Fruit fly (Drosophila melanogaster) whole organism, prepupa: ENCODE data around the gene CG13124.

Experiments
- Blimp-1 ChIP-seq: fragments of 200-800 bp; sonication (Bioruptor generic); optimal IDR thresholded peaks from 3 replicates; lab custom pipeline; 2017; ENCODE audit warnings: missing biosample characterization, missing genetic modification characterization, mild to moderate bottlenecking, moderate library complexity, missing genetic modification reagents
- CG10631 ChIP-seq: fragments of 200-800 bp; sonication (Bioruptor generic); optimal IDR thresholded peaks from 2 replicates; lab custom pipeline; 2016; ENCODE audit warnings: missing biosample characterization, missing genetic modification characterization
- CG10669 ChIP-seq: fragments of 200-800 bp; sonication (Bioruptor generic); optimal IDR thresholded peaks from 3 replicates; lab custom pipeline; 2018; ENCODE audit warnings: missing biosample characterization, mild to moderate bottlenecking, missing genetic modification characterization, moderate library complexity
- CG11294 ChIP-seq: fragments of 200-800 bp; sonication (Bioruptor generic); IDR thresholded peaks from 2 replicates; pipeline ENCODE4 v1.3.6; 2022; ENCODE audit warnings: missing biosample characterization, missing genetic modification characterization
- CG11762 ChIP-seq: fragments of 200-800 bp; sonication (Bioruptor generic); optimal IDR thresholded peaks from 3 replicates; lab custom pipeline; 2016; ENCODE audit warnings: missing biosample characterization, missing genetic modification characterization; ENCODE audit not compliant: insufficient read depth
- CG15336 ChIP-seq: fragments of 200-800 bp; sonication (Bioruptor generic); IDR thresholded peaks from 2 replicates; pipeline ENCODE4 v1.3.6; 2022; ENCODE audit warnings: missing biosample characterization, missing genetic modification characterization
- CG1621 ChIP-seq: fragments of 200-800 bp; sonication (Bioruptor generic); optimal IDR thresholded peaks from 3 replicates; lab custom pipeline; 2018; ENCODE audit warnings: missing biosample characterization, mild to moderate bottlenecking, missing genetic modification characterization
- CG3032 ChIP-seq: fragments of 200-800 bp; optimal IDR thresholded peaks from 2 replicates; lab custom pipeline; 2019; ENCODE audit warnings: missing biosample characterization, mild to moderate bottlenecking, missing genetic modification characterization, moderate library complexity
- CG31627 ChIP-seq: fragments of 200-800 bp; sonication (Bioruptor generic); optimal IDR thresholded peaks from 3 replicates; lab custom pipeline; 2016; ENCODE audit warnings: missing biosample characterization, missing genetic modification characterization
- CG32006 ChIP-seq: fragments of 200-800 bp; sonication (Bioruptor generic); optimal IDR thresholded peaks from 3 replicates; lab custom pipeline; 2017; ENCODE audit warnings: missing biosample characterization, mild to moderate bottlenecking, missing genetic modification characterization
- CG34406 ChIP-seq: fragments of 200-800 bp; sonication (Bioruptor generic); optimal IDR thresholded peaks from 3 replicates; lab custom pipeline; 2016; ENCODE audit warnings: missing biosample characterization, missing genetic modification characterization
- CG3919 ChIP-seq: fragments of 200-800 bp; sonication (Bioruptor generic); optimal IDR thresholded peaks from 3 replicates; lab custom pipeline; 2016; ENCODE audit warnings: missing biosample characterization, missing genetic modification characterization
- CG4318 ChIP-seq: fragments of 200-800 bp; sonication (Bioruptor generic); optimal IDR thresholded peaks from 3 replicates; lab custom pipeline; 2017; ENCODE audit warnings: missing biosample characterization, mild to moderate bottlenecking, missing genetic modification characterization
- CG6163 ChIP-seq: fragments of 200-800 bp; sonication (Bioruptor generic); IDR thresholded peaks from 3 replicates; pipeline ENCODE4 v1.3.6; 2022; ENCODE audit warnings: missing biosample characterization, missing genetic modification characterization
- CG6276 ChIP-seq: fragments of 200-800 bp; sonication (Bioruptor generic); optimal IDR thresholded peaks from 2 replicates; lab custom pipeline; 2017; ENCODE audit warnings: missing biosample characterization, mild to moderate bottlenecking, missing genetic modification characterization
- CG6792 ChIP-seq: fragments of 200-800 bp; sonication (Bioruptor generic); optimal IDR thresholded peaks from 3 replicates; lab custom pipeline; 2016; ENCODE audit warnings: missing biosample characterization, missing genetic modification characterization
- CG7368 ChIP-seq: fragments of 200-800 bp; sonication (Bioruptor generic); optimal IDR thresholded peaks from 3 replicates; lab custom pipeline; 2016; ENCODE audit warnings: missing biosample characterization, missing genetic modification characterization
- CG8119 ChIP-seq: fragments of 200-800 bp; sonication (Bioruptor generic); IDR thresholded peaks from 3 replicates; pipeline ENCODE4 v1.3.6; 2022; ENCODE audit warnings: missing biosample characterization, missing genetic modification characterization
- CG8319 ChIP-seq: fragments of 200-800 bp; sonication (Bioruptor generic); optimal IDR thresholded peaks from 3 replicates; lab custom pipeline; 2016; ENCODE audit warnings: missing biosample characterization, missing genetic modification characterization
- CG8632 ChIP-seq: fragments of 200-800 bp; sonication (Bioruptor generic); optimal IDR thresholded peaks from 3 replicates; lab custom pipeline; 2016; ENCODE audit warnings: missing biosample characterization, missing genetic modification characterization
- CG9139 ChIP-seq: fragments of 200-800 bp; sonication (Bioruptor generic); optimal IDR thresholded peaks from 3 replicates; lab custom pipeline; 2017; ENCODE audit warnings: missing biosample characterization, mild to moderate bottlenecking, missing genetic modification characterization
- Eip75B ChIP-seq: fragments of 200-800 bp; sonication (Bioruptor generic); optimal IDR thresholded peaks from 3 replicates; lab custom pipeline; 2016; ENCODE audit warnings: missing biosample characterization, missing genetic modification characterization
- Eip78C ChIP-seq: fragments of 200-800 bp; sonication (Bioruptor generic); peaks from one replicate; lab custom pipeline; 2016; ENCODE audit warnings: missing biosample characterization, missing genetic modification characterization
- Eip93F ChIP-seq: fragments of 200-800 bp; sonication (Bioruptor generic); optimal IDR thresholded peaks from 2 replicates; lab custom pipeline; 2016; ENCODE audit warnings: missing biosample characterization, mild to moderate bottlenecking, missing genetic modification characterization
- Ets21C ChIP-seq: fragments of 200-800 bp; sonication (Bioruptor generic); optimal IDR thresholded peaks from 3 replicates; lab custom pipeline; 2016; ENCODE audit warnings: missing biosample characterization, missing genetic modification characterization
- Ets96B ChIP-seq: fragments of 200-800 bp; optimal IDR thresholded peaks from 2 replicates; lab custom pipeline; 2019; ENCODE audit warnings: missing biosample characterization, mild to moderate bottlenecking, missing genetic modification characterization, moderate library complexity
- Gug ChIP-seq: fragments of 200-800 bp; sonication (Bioruptor generic); IDR thresholded peaks from 2 replicates; pipeline ENCODE4 v1.3.6; 2022; ENCODE audit warnings: missing biosample characterization, missing genetic modification characterization
- Hr38 ChIP-seq: sonication (Bioruptor generic); optimal IDR thresholded peaks from 2 replicates; lab custom pipeline; 2016; ENCODE audit warnings: missing biosample characterization, missing genetic modification characterization
- Hr39 ChIP-seq: fragments of 200-800 bp; sonication (Bioruptor generic); optimal IDR thresholded peaks from 2 replicates; lab custom pipeline; 2016; ENCODE audit warnings: missing biosample characterization, missing genetic modification characterization
- Hr4 ChIP-seq: fragments of 200-800 bp; sonication (Bioruptor generic); optimal IDR thresholded peaks from 3 replicates; lab custom pipeline; 2016; ENCODE audit warnings: missing biosample characterization, missing genetic modification characterization
- Lpt ChIP-seq: fragments of 200-800 bp; sonication (Bioruptor generic); optimal IDR thresholded peaks from 3 replicates; lab custom pipeline; 2016; ENCODE audit warnings: missing biosample characterization, missing genetic modification characterization
- Met ChIP-seq: fragments of 200-800 bp; sonication (Bioruptor generic); optimal IDR thresholded peaks from 3 replicates; lab custom pipeline; 2016; ENCODE audit warnings: missing biosample characterization, missing genetic modification characterization
- OdsH ChIP-seq: fragments of 200-800 bp; sonication (Bioruptor generic); optimal IDR thresholded peaks from 3 replicates; lab custom pipeline; 2016; ENCODE audit warnings: missing biosample characterization, missing genetic modification characterization
- Sox102F ChIP-seq: fragments of 200-800 bp; sonication (Bioruptor generic); optimal IDR thresholded peaks from 2 replicates; lab custom pipeline; 2016; ENCODE audit warnings: missing biosample characterization, mild to moderate bottlenecking, missing genetic modification characterization
- Sox15 ChIP-seq: fragments of 200-800 bp; sonication (Bioruptor generic); optimal IDR thresholded peaks from 3 replicates; lab custom pipeline; 2016; ENCODE audit warnings: missing biosample characterization, missing genetic modification characterization
- cyc ChIP-seq: fragments of 200-800 bp; sonication (Bioruptor generic); optimal IDR thresholded peaks from 3 replicates; lab custom pipeline; 2016; ENCODE audit warnings: missing biosample characterization, missing genetic modification characterization
- dac ChIP-seq: fragments of 200-800 bp; sonication (Bioruptor generic); optimal IDR thresholded peaks from 2 replicates; lab custom pipeline; 2017; ENCODE audit warnings: missing biosample characterization, mild to moderate bottlenecking, missing genetic modification characterization
- dsx ChIP-seq: fragments of 200-800 bp; optimal IDR thresholded peaks from 3 replicates; lab custom pipeline; 2019; ENCODE audit warnings: missing biosample characterization, mild to moderate bottlenecking, missing genetic modification characterization, moderate library complexity; ENCODE audit not compliant: poor library complexity, severe bottlenecking
- eg ChIP-seq: fragments of 200-800 bp; sonication (Bioruptor generic); IDR thresholded peaks from 3 replicates; pipeline ENCODE4 v1.3.6; 2022; ENCODE audit warnings: missing biosample characterization, missing genetic modification characterization
- esn ChIP-seq: fragments of 200-800 bp; sonication (Bioruptor generic); optimal IDR thresholded peaks from 2 replicates; lab custom pipeline; 2016; ENCODE audit warnings: missing biosample characterization, mild to moderate bottlenecking, missing genetic modification characterization, moderate library complexity
- fd59A ChIP-seq: fragments of 200-800 bp; sonication (Bioruptor generic); optimal IDR thresholded peaks from 2 replicates; lab custom pipeline; 2017; ENCODE audit warnings: missing biosample characterization, mild to moderate bottlenecking, missing genetic modification characterization, missing genetic modification reagents
- fd85E ChIP-seq: fragments of 200-800 bp; sonication (Bioruptor generic); optimal IDR thresholded peaks from 3 replicates; lab custom pipeline; 2016; ENCODE audit warnings: missing biosample characterization, missing genetic modification characterization
- fkh ChIP-seq: fragments of 200-800 bp; sonication (Bioruptor generic); optimal IDR thresholded peaks from 3 replicates; lab custom pipeline; 2017; ENCODE audit warnings: missing biosample characterization, mild to moderate bottlenecking, missing genetic modification characterization, moderate library complexity
- net ChIP-seq: fragments of 200-800 bp; sonication (Bioruptor generic); optimal IDR thresholded peaks from 3 replicates; lab custom pipeline; 2016; ENCODE audit warnings: missing biosample characterization, missing genetic modification characterization
- pdm3 ChIP-seq: fragments of 200-800 bp; sonication (Bioruptor generic); optimal IDR thresholded peaks from 3 replicates; lab custom pipeline; 2016; ENCODE audit warnings: missing biosample characterization, missing genetic modification characterization
- spab ChIP-seq: fragments of 200-800 bp; sonication (Bioruptor generic); optimal IDR thresholded peaks from 2 replicates; lab custom pipeline; 2017; ENCODE audit warnings: missing biosample characterization, mild to moderate bottlenecking, missing genetic modification characterization, missing genetic modification reagents
- ss ChIP-seq, 2 experiments: fragments of 200-800 bp; sonication (Bioruptor generic); optimal IDR thresholded peaks; 2 replicates in 1 of 2; 3 replicates in 1 of 2; lab custom pipeline; 2017 to 2018; ENCODE audit warnings: mild to moderate bottlenecking in 2 of 2, missing biosample characterization in 2 of 2, missing genetic modification characterization in 2 of 2, moderate library complexity in 1 of 2
- svp ChIP-seq: fragments of 200-800 bp; sonication (Bioruptor generic); peaks from one replicate; lab custom pipeline; 2016; ENCODE audit warnings: missing biosample characterization, missing genetic modification characterization
- topi ChIP-seq: fragments of 200-800 bp; sonication (Bioruptor generic); optimal IDR thresholded peaks from 3 replicates; lab custom pipeline; 2016; ENCODE audit warnings: missing biosample characterization, missing genetic modification characterization
- vri ChIP-seq: fragments of 200-800 bp; sonication (Bioruptor generic); optimal IDR thresholded peaks from 3 replicates; lab custom pipeline; 2016; ENCODE audit warnings: missing biosample characterization, mild to moderate bottlenecking, missing genetic modification characterization

The CG13124 gene

dm6 chr2L:9915011-9915850 lies 6.8 kb upstream of the CG13124 start, which contains the start of gene yip2:
yip2 (plus strand) TSS chr2L:9915253.
- TF ChIP-seq CG10669 (GFP tag; lab: Kevin White, UChicago) (peak; percentile 98), CG7368 (peak; percentile 96), dsx (peak; percentile 92), CG32006 (GFP tag; lab: Kevin White, UChicago) (peak; percentile 80), Met (peak; percentile 87), Blimp-1 (GFP tag; lab: Kevin White, UChicago) (peak; percentile 96), Eip93F (GFP tag; lab: Kevin White, UChicago) (peak; percentile 91), esn (GFP tag; lab: Kevin White, UChicago) (peak; percentile 84), Ets96B (tag; lab: Kevin White, UChicago) (peak; percentile 87), OdsH (GFP tag; lab: Kevin White, UChicago) (peak; percentile 65), dac (peak; percentile 75), cyc (peak; percentile 57), Eip75B (peak; percentile 82), Sox15 (no peak), Ets21C (GFP tag; lab: Kevin White, UChicago) (peak; percentile 18), CG31627 (GFP tag; lab: Kevin White, UChicago) (peak; percentile 54), fkh (peak; percentile 61), pdm3 (GFP tag; lab: Kevin White, UChicago) (peak; percentile 80), fd85E (GFP tag; lab: Kevin White, UChicago) (peak; percentile 96), CG11294 (GFP tag; lab: Robert Waterston, UW) (peak; percentile 10; the same call in 1 of the 2 replicates), Gug (GFP tag; lab: Robert Waterston, UW) (peak; percentile 73), CG8632 (peak; percentile 81), Lpt (GFP tag; lab: Kevin White, UChicago) (peak; percentile 95), CG3032 (tag; lab: Kevin White, UChicago) (peak; percentile 85), CG8319 (GFP tag; lab: Kevin White, UChicago) (peak; percentile 92), Hr38 (peak; percentile 67), CG11762 (GFP tag; lab: Kevin White, UChicago) (peak; percentile 93), CG9139 (GFP tag; lab: Kevin White, UChicago) (peak; percentile 100), CG6792 (GFP tag; lab: Kevin White, UChicago) (peak; percentile 61), net (GFP tag; lab: Kevin White, UChicago) (peak; percentile 98), vri (GFP tag; lab: Kevin White, UChicago) (peak; percentile 82), ss (GFP tag; optimal IDR thresholded peaks at IDR 0.05; lab: Kevin White, UChicago) (peak; percentile 100), Hr39 (GFP tag; lab: Kevin White, UChicago) (peak; percentile 43), eg (peak; percentile 91), CG6163 (peak; percentile 76), svp (GFP tag; lab: Kevin White, UChicago) (peak; percentile 99), CG10631 (GFP tag; lab: Kevin White, UChicago) (peak; percentile 58), CG1621 (tag; lab: Kevin White, UChicago) (peak; percentile 96), spab (GFP tag; lab: Kevin White, UChicago) (peak; percentile 99), CG8119 (peak; percentile 97), Eip78C (GFP tag; lab: Kevin White, UChicago) (peak; percentile 86), CG3919 (GFP tag; lab: Kevin White, UChicago) (peak; percentile 92), CG34406 (peak; percentile 59), CG4318 (GFP tag; lab: Kevin White, UChicago) (no peak), fd59A (GFP tag; lab: Kevin White, UChicago) (peak; percentile 39), Hr4 (GFP tag; lab: Kevin White, UChicago) (peak; percentile 84), topi (peak; percentile 82), CG15336 (GFP tag; lab: Robert Waterston, UW) (peak; percentile 94), CG6276 (GFP tag; lab: Kevin White, UChicago) (peak; percentile 100), Sox102F (GFP tag; lab: Kevin White, UChicago) (peak; percentile 88)
